Worm (Caenorhabditis elegans) whole organism, young adult: Measurements from ENCODE around the gene efhc-1.

Experiments used
- ekl-4 ChIP-seq: fragments of 200-800 bp; sonication (Bioruptor generic); IDR thresholded peaks from 2 replicates; pipeline ENCODE4 v1.3.6; 2022; ENCODE audit warnings: missing genetic modification reagents, missing genetic modification characterization, missing compliant biosample characterization
- ets-4 ChIP-seq: fragments of 200-800 bp; sonication (Bioruptor generic); optimal IDR thresholded peaks from 2 replicates; lab custom pipeline; 2018; ENCODE audit warnings: mild to moderate bottlenecking, missing genetic modification characterization, missing compliant biosample characterization

DNA sequence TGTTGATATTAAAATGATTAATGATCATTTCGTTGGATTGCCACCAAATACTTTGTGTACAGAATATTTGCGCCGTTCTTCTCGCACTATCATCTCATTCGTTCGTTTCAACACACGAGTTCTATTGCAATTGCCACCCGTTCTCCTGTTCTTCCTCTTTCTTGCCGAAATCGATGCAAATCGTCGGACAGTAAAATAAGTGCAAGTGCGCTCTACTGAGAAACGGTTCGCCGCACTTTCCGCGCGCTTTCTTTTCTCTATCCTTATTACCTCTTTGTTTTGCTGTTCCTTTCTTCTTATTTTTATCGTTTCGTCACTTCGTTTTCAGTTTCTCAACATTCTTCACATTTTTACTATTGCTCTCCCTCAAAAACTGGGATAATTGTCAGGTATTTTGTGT is 33.0 kb downstream of the efhc-1 start:
- TF ChIP-seq ekl-4 (GFP tag; lab: Robert Waterston, UW) (no peak), ets-4 (GFP tag; lab: Kevin White, UChicago) (no peak)
